Worm (Caenorhabditis elegans): ENCODE measurements around the gene Y97E10AR.3.

DNA sequence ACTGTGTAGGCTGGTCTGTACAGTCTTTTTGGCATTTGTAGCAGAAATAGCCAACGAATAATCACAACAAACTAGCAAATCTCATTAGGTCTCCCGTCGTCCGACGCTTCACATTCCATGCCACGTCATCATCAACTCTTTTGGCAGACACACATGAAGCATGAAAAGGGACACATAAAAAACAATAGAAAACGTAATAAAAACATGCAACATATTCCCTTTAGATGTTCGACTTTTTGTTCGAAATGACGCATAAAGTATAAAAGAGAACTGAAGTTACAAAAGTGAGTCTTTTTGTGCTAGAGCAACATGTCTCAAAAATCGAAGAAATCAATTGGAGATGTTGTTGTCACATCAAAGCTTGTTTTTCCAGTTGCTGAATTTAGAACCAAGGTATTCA is 44.5 kb upstream of the Y97E10AR.3 start, which contains the start of gene sth-1:
- no peak for TF ChIP-seq flt-1 (GFP tag; IDR thresholded peaks at IDR 0.05)
- no peak for TF ChIP-seq tab-1 (GFP tag; IDR thresholded peaks at IDR 0.05)
- no peak for TF ChIP-seq klf-2 (GFP tag; conservative IDR thresholded peaks at IDR 0.05)
- TF ChIP-seq med-1 (GFP tag; optimal IDR thresholded peaks at IDR 0.05; ENCODE audit: insufficient read depth): no peak
- TF ChIP-seq ztf-29 (GFP tag; IDR thresholded peaks at IDR 0.05): no peak
- TF ChIP-seq cog-1 (tag; optimal IDR thresholded peaks at IDR 0.05): no peak
- no peak for TF ChIP-seq ztf-23 (GFP tag; IDR thresholded peaks at IDR 0.05)
- no peak for TF ChIP-seq ref-1 (GFP tag; conservative IDR thresholded peaks at IDR 0.05)
- no peak for TF ChIP-seq T22C8.4 (GFP tag; IDR thresholded peaks at IDR 0.05)

Data from whole organism, midembryonic.